Worm (Caenorhabditis elegans) whole organism, L1 larva: ENCODE data around the gene W08E12.9.

Experiments
- efl-1 ChIP-seq, 4 experiments: fragments of 150-350 bp; optimal IDR thresholded peaks in 3 of 4; peaks in 1 of 4; 1 replicate in 1 of 4; 2 replicates in 3 of 4; lab custom pipeline; 2014; ENCODE audit warnings: missing biosample characterization in 2 of 4, missing genetic modification characterization in 2 of 4, missing genetic modification reagents in 2 of 4
- elt-2 ChIP-seq: sonication (generic microtip); optimal IDR thresholded peaks from 2 replicates; lab custom pipeline; 2016; ENCODE audit warnings: missing genetic modification characterization, mild to moderate bottlenecking, inconsistent platforms, missing compliant biosample characterization, missing genetic modification reagents
- ets-5 ChIP-seq: fragments of 200-800 bp; sonication (Bioruptor generic); IDR thresholded peaks from 2 replicates; pipeline ENCODE4 v1.3.6; 2022; ENCODE audit warnings: missing genetic modification characterization, missing compliant biosample characterization
- fkh-10 ChIP-seq: sonication (generic microtip); optimal IDR thresholded peaks from 2 replicates; lab custom pipeline; 2017; ENCODE audit warnings: missing biosample characterization, missing genetic modification reagents, missing genetic modification characterization
- fkh-4 ChIP-seq: sonication (generic microtip); optimal IDR thresholded peaks from 2 replicates; lab custom pipeline; 2016; ENCODE audit warnings: missing compliant biosample characterization, missing genetic modification characterization, borderline replicate concordance
- fkh-8 ChIP-seq: sonication (generic microtip); optimal IDR thresholded peaks from 2 replicates; lab custom pipeline; 2016; ENCODE audit warnings: mild to moderate bottlenecking, missing genetic modification characterization, missing compliant biosample characterization
- fos-1 ChIP-seq: fragments of 150-350 bp; optimal IDR thresholded peaks from 2 replicates; lab custom pipeline; 2014; ENCODE audit warnings: missing biosample characterization, missing genetic modification characterization
- grh-1 ChIP-seq: fragments of 200-800 bp; sonication (Bioruptor generic); IDR thresholded peaks from 2 replicates; pipeline ENCODE4 v1.3.6; 2022; ENCODE audit warnings: missing genetic modification reagents, missing genetic modification characterization, missing compliant biosample characterization
- hlh-17 ChIP-seq: fragments of 200-800 bp; sonication (Bioruptor generic); optimal IDR thresholded peaks from 2 replicates; lab custom pipeline; 2018; ENCODE audit warnings: missing genetic modification characterization, mild to moderate bottlenecking, missing compliant biosample characterization, moderate library complexity, borderline replicate concordance
- hlh-4 ChIP-seq: sonication (generic microtip); optimal IDR thresholded peaks from 2 replicates; lab custom pipeline; 2016; ENCODE audit warnings: mild to moderate bottlenecking, missing genetic modification characterization, missing compliant biosample characterization
- hpl-2 ChIP-seq: fragments of 150-350 bp; optimal IDR thresholded peaks from 2 replicates; lab custom pipeline; 2014; ENCODE audit warnings: missing biosample characterization, missing genetic modification reagents, missing genetic modification characterization
- isw-1 ChIP-seq: fragments of 200-800 bp; sonication (Bioruptor generic); IDR thresholded peaks from 2 replicates; pipeline ENCODE4 v1.3.6; 2022; ENCODE audit warnings: missing genetic modification characterization, missing compliant biosample characterization
- lin-14 ChIP-seq: fragments of 200-800 bp; sonication (Bioruptor generic); optimal IDR thresholded peaks from 2 replicates; lab custom pipeline; 2018; ENCODE audit warnings: mild to moderate bottlenecking, missing genetic modification characterization, moderate library complexity, missing compliant biosample characterization
- lin-39 ChIP-seq: fragments of 150-350 bp; optimal IDR thresholded peaks from 2 replicates; lab custom pipeline; 2014; ENCODE audit warnings: missing biosample characterization, missing genetic modification reagents, missing genetic modification characterization
- lsy-2 ChIP-seq, 2 experiments: fragments of 150-350 bp; optimal IDR thresholded peaks; 2 replicates each; lab custom pipeline; 2014; ENCODE audit warnings: missing biosample characterization in 2 of 2, missing genetic modification characterization in 2 of 2
- mef-2 ChIP-seq: fragments of 150-350 bp; optimal IDR thresholded peaks from 2 replicates; lab custom pipeline; 2014; ENCODE audit warnings: missing biosample characterization, missing genetic modification characterization
- nhr-12 ChIP-seq: sonication (generic microtip); optimal IDR thresholded peaks from 2 replicates; lab custom pipeline; 2017; ENCODE audit warnings: missing biosample characterization, missing genetic modification characterization
- nhr-237 ChIP-seq: fragments of 150-350 bp; optimal IDR thresholded peaks from 2 replicates; lab custom pipeline; 2014; ENCODE audit warnings: missing biosample characterization, missing genetic modification characterization
- nhr-71 ChIP-seq: sonication (generic microtip); optimal IDR thresholded peaks from 2 replicates; lab custom pipeline; 2016; ENCODE audit warnings: mild to moderate bottlenecking, missing genetic modification characterization, moderate library complexity, missing compliant biosample characterization
- nhr-77 ChIP-seq: fragments of 150-350 bp; optimal IDR thresholded peaks from 2 replicates; lab custom pipeline; 2014; ENCODE audit warnings: missing biosample characterization, missing genetic modification characterization
- nhr-90 ChIP-seq: sonication (generic microtip); optimal IDR thresholded peaks from 2 replicates; lab custom pipeline; 2016; ENCODE audit warnings: mild to moderate bottlenecking, missing genetic modification characterization, missing compliant biosample characterization; ENCODE audit not compliant: poor library complexity
- pqm-1 ChIP-seq: sonication (generic microtip); optimal IDR thresholded peaks from 3 replicates; lab custom pipeline; 2017; ENCODE audit warnings: missing biosample characterization, missing genetic modification characterization
- rnt-1 ChIP-seq: sonication (generic microtip); optimal IDR thresholded peaks from 2 replicates; lab custom pipeline; 2016; ENCODE audit warnings: mild to moderate bottlenecking, missing genetic modification characterization, moderate library complexity, missing compliant biosample characterization
- skn-1 ChIP-seq: fragments of 150-350 bp; optimal IDR thresholded peaks from 2 replicates; lab custom pipeline; 2014; ENCODE audit warnings: missing biosample characterization, missing genetic modification characterization
- snpc-4 ChIP-seq: fragments of 150-350 bp; optimal IDR thresholded peaks from 2 replicates; lab custom pipeline; 2014; ENCODE audit warnings: missing biosample characterization, missing genetic modification characterization
- snu-23 ChIP-seq: sonication (generic microtip); optimal IDR thresholded peaks from 2 replicates; lab custom pipeline; 2016; ENCODE audit warnings: missing genetic modification characterization, missing compliant biosample characterization
- sptf-1 ChIP-seq: fragments of 150-350 bp; optimal IDR thresholded peaks from 2 replicates; lab custom pipeline; 2014; ENCODE audit warnings: missing biosample characterization, missing genetic modification characterization
- sup-37 ChIP-seq: fragments of 200-800 bp; sonication (Bioruptor generic); optimal IDR thresholded peaks from 2 replicates; lab custom pipeline; 2018; ENCODE audit warnings: mild to moderate bottlenecking, missing genetic modification characterization, missing compliant biosample characterization
- tbx-2 ChIP-seq: sonication (generic microtip); optimal IDR thresholded peaks from 2 replicates; lab custom pipeline; 2016; ENCODE audit warnings: missing genetic modification characterization, missing compliant biosample characterization
- tlp-1 ChIP-seq: fragments of 150-350 bp; optimal IDR thresholded peaks from 2 replicates; lab custom pipeline; 2014; ENCODE audit warnings: missing biosample characterization, missing genetic modification characterization
- unc-86 ChIP-seq: sonication (generic microtip); optimal IDR thresholded peaks from 2 replicates; lab custom pipeline; 2016; ENCODE audit warnings: missing genetic modification characterization, missing compliant biosample characterization
- unc-98 ChIP-seq: fragments of 200-800 bp; sonication (Bioruptor generic); IDR thresholded peaks from 2 replicates; pipeline ENCODE4 v1.3.6; 2022; ENCODE audit warnings: missing genetic modification characterization, missing compliant biosample characterization
- vab-15 ChIP-seq: sonication (generic microtip); optimal IDR thresholded peaks from 2 replicates; lab custom pipeline; 2017; ENCODE audit warnings: missing genotype, mild to moderate bottlenecking, missing genetic modification characterization, missing compliant biosample characterization
- zip-4 ChIP-seq: fragments of 200-800 bp; sonication (Bioruptor generic); optimal IDR thresholded peaks from 2 replicates; lab custom pipeline; 2018; ENCODE audit warnings: mild to moderate bottlenecking, missing genetic modification characterization, moderate library complexity, missing compliant biosample characterization
- ztf-4 ChIP-seq: fragments of 150-350 bp; optimal IDR thresholded peaks from 2 replicates; lab custom pipeline; 2014; ENCODE audit warnings: missing biosample characterization, missing genetic modification characterization

The W08E12.9 gene

DNA sequence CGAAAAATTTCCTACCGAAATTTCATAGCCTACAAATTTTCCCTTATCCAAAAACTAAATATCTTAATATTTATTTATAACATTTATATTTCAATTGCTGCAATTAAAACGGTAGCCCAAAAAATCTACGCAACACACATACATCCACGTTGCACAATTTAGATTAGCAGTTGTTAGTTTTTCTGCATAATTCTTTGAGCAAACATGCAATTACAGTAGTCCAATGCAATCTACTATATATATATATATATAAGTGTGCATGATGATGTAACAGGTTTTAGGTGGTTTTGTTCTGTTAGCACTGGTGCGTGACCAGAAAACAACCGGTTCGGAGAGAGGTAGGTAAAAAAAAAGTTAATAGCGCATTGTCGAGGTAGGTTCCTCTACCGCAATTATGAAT, 36.0 kb downstream of the W08E12.9 start:
- TF ChIP-seq skn-1 (tag; lab: Kevin White, UChicago), result no peak
- TF ChIP-seq sptf-1 (tag; lab: Kevin White, UChicago), result no peak
- TF ChIP-seq nhr-237 (tag; lab: Kevin White, UChicago), result no peak
- TF ChIP-seq unc-86 (tag; lab: Kevin White, UChicago), result no peak
- TF ChIP-seq lsy-2 (tag; optimal IDR thresholded peaks at IDR 0.05; lab: Kevin White, UChicago), result no peak
- TF ChIP-seq sup-37 (GFP tag; lab: Kevin White, UChicago), result no peak
- no peak for TF ChIP-seq efl-1 (optimal IDR thresholded peaks at IDR 0.05; lab: Kevin White, UChicago)
- no peak for TF ChIP-seq efl-1 (GFP tag; optimal IDR thresholded peaks at IDR 0.05 in 1 of 2; lab: Kevin White, UChicago)

DNA sequence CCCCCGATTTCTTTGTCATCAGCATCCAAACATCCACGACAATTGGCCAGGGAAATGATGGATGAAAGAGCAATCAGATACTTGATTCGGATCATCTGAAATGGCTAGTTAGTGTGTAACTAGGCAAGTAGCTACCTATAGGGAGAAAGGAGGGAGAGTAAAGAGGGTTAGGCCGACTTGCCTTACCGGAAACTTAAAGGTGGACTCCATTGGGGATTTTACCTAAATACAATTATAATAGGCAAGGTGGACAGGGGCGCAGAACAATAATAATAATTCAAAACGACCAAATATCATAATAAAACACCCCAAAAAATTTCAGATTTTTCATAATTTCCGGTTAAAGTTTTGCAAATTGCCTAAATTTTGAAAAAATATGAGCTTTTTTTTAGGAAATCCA, 39.8 kb downstream of the W08E12.9 start, which contains the start of gene clec-173:
clec-173 (minus strand) TSS at position 101 of the 400 bp plus-strand sequence.
- TF ChIP-seq nhr-12, result no peak
- TF ChIP-seq unc-98 (GFP tag; lab: Robert Waterston, UW), result no peak
- no peak for TF ChIP-seq fkh-10 (GFP tag; lab: Kevin White, UChicago)
- no peak for TF ChIP-seq ztf-4 (tag; lab: Kevin White, UChicago)
- TF ChIP-seq lsy-2 (tag; optimal IDR thresholded peaks at IDR 0.05; lab: Kevin White, UChicago), result no peak
- no peak for TF ChIP-seq hpl-2 (GFP tag; lab: Kevin White, UChicago)

DNA sequence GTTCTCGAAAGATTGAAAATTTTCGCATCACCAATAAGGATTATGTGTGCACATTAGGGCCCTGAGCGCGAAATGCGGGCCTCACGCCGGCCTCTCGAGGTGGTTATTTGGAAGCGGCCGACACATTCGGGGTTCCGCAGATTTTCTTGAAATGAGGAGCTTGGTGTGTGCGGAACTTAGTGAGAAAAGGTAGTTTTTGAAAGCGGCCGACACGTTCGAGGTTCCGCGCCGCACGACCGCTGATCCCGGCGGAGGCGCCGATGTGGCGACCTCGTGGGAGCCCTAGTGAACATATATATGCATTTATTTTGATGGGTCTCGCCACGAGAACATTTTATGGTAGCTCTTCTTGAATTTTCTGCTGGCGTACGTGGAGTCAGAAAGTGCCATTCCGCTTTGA, 40.5 kb downstream of the W08E12.9 start:
- no peak for TF ChIP-seq fkh-4
- TF ChIP-seq hpl-2 (GFP tag; lab: Kevin White, UChicago), result no peak
- TF ChIP-seq tbx-2 (tag; lab: Kevin White, UChicago), result no peak
- no peak for TF ChIP-seq sptf-1 (tag; lab: Kevin White, UChicago)
- TF ChIP-seq nhr-77, result no peak
- no peak for TF ChIP-seq snpc-4 (tag; lab: Kevin White, UChicago)
- no peak for TF ChIP-seq elt-2 (tag; lab: Kevin White, UChicago)
- TF ChIP-seq vab-15 (tag; lab: Kevin White, UChicago), result no peak
- TF ChIP-seq pqm-1 (tag; lab: Kevin White, UChicago), result no peak
- no peak for TF ChIP-seq hlh-4 (tag; lab: Kevin White, UChicago)
- TF ChIP-seq nhr-71, result no peak
- TF ChIP-seq rnt-1 (tag; lab: Kevin White, UChicago), result no peak
- TF ChIP-seq hlh-17, result no peak
- TF ChIP-seq mef-2 (tag; lab: Kevin White, UChicago), result no peak
- TF ChIP-seq fkh-8, result no peak
- TF ChIP-seq lin-14 (GFP tag; lab: Kevin White, UChicago), result no peak
- TF ChIP-seq lin-39 (tag; lab: Kevin White, UChicago), result no peak
- TF ChIP-seq fkh-10 (GFP tag; lab: Kevin White, UChicago), result no peak
- TF ChIP-seq fos-1, result no peak
- TF ChIP-seq, all 84 proteins: peak for 0

DNA sequence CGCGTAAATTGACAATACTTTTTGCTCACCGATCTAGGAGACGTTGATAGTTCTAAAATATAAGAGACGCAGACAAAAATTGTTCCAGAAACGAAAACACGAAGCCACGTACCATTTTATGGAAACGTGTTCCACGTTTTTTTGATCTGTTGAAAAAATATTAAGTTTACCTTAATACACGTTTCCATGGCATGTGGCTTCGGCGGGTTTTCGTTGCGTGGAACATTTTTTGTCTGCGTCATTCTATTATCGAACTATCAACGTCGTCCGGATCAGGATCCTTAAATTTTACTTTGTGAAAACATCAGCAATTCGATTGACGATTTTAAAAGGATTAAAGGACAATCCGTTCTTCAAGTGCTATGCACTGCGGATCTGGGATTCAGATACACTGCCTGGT, 41.7 kb downstream of the W08E12.9 start, which contains the start of gene T26C12.2:
T26C12.2 (minus strand) TSS at position 101 of the 400 bp plus-strand sequence.
- TF ChIP-seq nhr-90 (tag; lab: Kevin White, UChicago) (no peak), ets-5 (GFP tag; lab: Robert Waterston, UW) (no peak), snpc-4 (tag; lab: Kevin White, UChicago) (no peak), snu-23 (GFP tag; lab: Kevin White, UChicago) (no peak), tlp-1 (tag; lab: Kevin White, UChicago) (no peak), grh-1 (GFP tag; lab: Robert Waterston, UW) (no peak), lsy-2 (tag; optimal IDR thresholded peaks at IDR 0.05; lab: Kevin White, UChicago) (no peak), zip-4 (GFP tag; lab: Kevin White, UChicago) (no peak), fkh-10 (GFP tag; lab: Kevin White, UChicago) (no peak), isw-1 (GFP tag; lab: Robert Waterston, UW) (no peak), hlh-17 (no peak)
